Worm (Caenorhabditis elegans) whole organism, L1 larva: ENCODE results near the gene C04F5.9.

Source experiments
- Y116A8C.19 ChIP-seq: sonication (generic microtip); optimal IDR thresholded peaks from 2 replicates; lab custom pipeline; 2016; ENCODE audit warnings: missing compliant biosample characterization, missing genetic modification characterization, borderline replicate concordance
- ets-5 ChIP-seq: fragments of 200-800 bp; sonication (Bioruptor generic); IDR thresholded peaks from 2 replicates; pipeline ENCODE4 v1.3.6; 2022; ENCODE audit warnings: missing genetic modification characterization, missing compliant biosample characterization
- lin-39 ChIP-seq: fragments of 150-350 bp; optimal IDR thresholded peaks from 2 replicates; lab custom pipeline; 2014; ENCODE audit warnings: missing biosample characterization, missing genetic modification reagents, missing genetic modification characterization
- mdl-1 ChIP-seq, 2 experiments: fragments of 150-350 bp; optimal IDR thresholded peaks; 2 replicates each; lab custom pipeline; 2014 to 2017; ENCODE audit warnings: missing biosample characterization in 2 of 2, missing genetic modification characterization in 2 of 2, inconsistent platforms in 1 of 2
- nhr-11 ChIP-seq: fragments of 150-350 bp; optimal IDR thresholded peaks from 2 replicates; lab custom pipeline; 2014; ENCODE audit warnings: missing biosample characterization, missing genetic modification characterization
- nhr-237 ChIP-seq: fragments of 150-350 bp; optimal IDR thresholded peaks from 2 replicates; lab custom pipeline; 2014; ENCODE audit warnings: missing biosample characterization, missing genetic modification characterization
- nhr-77 ChIP-seq: fragments of 150-350 bp; optimal IDR thresholded peaks from 2 replicates; lab custom pipeline; 2014; ENCODE audit warnings: missing biosample characterization, missing genetic modification characterization
- skn-1 ChIP-seq: fragments of 150-350 bp; optimal IDR thresholded peaks from 2 replicates; lab custom pipeline; 2014; ENCODE audit warnings: missing biosample characterization, missing genetic modification characterization
- tbx-2 ChIP-seq: sonication (generic microtip); optimal IDR thresholded peaks from 2 replicates; lab custom pipeline; 2016; ENCODE audit warnings: missing genetic modification characterization, missing compliant biosample characterization

- TF ChIP-seq ets-5 (no peak), nhr-237 (no peak), nhr-11 (tag; lab: Kevin White, UChicago) (no peak), tbx-2 (tag; lab: Kevin White, UChicago) (no peak), mdl-1 (tag; optimal IDR thresholded peaks at IDR 0.05; lab: Kevin White, UChicago) (no peak), nhr-77 (tag; lab: Kevin White, UChicago) (no peak), lin-39 (no peak), skn-1 (peak; percentile 64), Y116A8C.19 (tag; lab: Kevin White, UChicago) (no peak)
Observed at ce11 chrV:5084957-5085465, 34.0 kb downstream of the C04F5.9 start, which contains the start of gene Y58A7A.4.
